Fruit fly (Drosophila melanogaster): ENCODE data around the gene CG9072.

CG9072 gene

DNA sequence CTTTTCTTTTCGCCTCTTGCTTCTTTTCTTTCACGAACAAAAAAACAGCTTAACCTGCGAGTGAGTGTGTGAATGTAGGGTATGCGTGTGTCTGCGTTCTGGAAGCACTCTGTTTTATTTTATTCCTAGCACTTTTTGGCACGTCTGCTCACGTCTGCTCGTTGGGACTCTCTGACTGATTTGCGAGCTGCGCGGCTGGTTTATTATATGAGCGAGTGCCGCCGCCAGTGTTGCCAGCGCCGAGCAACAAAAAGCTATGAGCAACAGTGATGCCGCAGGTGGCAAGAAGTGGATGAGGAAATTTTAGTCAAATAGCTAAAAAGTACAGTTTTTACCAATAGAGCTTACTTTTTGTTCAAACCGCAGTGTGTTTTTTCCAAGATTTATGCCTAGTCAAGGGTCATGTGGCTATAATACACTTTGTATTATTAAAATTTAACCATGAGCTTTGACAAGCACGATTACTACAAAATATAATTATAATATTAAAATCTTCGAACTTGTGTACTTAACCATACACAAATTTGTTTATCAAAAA is 19.7 kb downstream of the CG9072 start, which contains the start of gene Lsd-2 (continued):
- TF ChIP-seq Spps (tag; optimal IDR thresholded peaks at IDR 0.05) (no peak), ind (GFP tag; optimal IDR thresholded peaks at IDR 0.05) (peak; percentile 17), CG14050 (GFP tag; IDR thresholded peaks at IDR 0.05) (no peak), abd-A (tag; optimal IDR thresholded peaks at IDR 0.05) (peak; percentile 23), dpn (GFP tag; optimal IDR thresholded peaks at IDR 0.05) (peak; percentile 10 to 24), CG9727 (GFP tag; optimal IDR thresholded peaks at IDR 0.05) (peak; percentile 32), CG10366 (GFP tag; IDR thresholded peaks at IDR 0.05) (0 out of 2 replicates have a peak, but pooled peaks have one; percentile 17), CG8944 (GFP tag; optimal IDR thresholded peaks at IDR 0.05) (no peak), CG2129 (GFP tag; IDR thresholded peaks at IDR 0.05; ENCODE audit: partially characterized antibody) (no peak), CG12659 (GFP tag; optimal IDR thresholded peaks at IDR 0.05) (peak; percentile 30), Trl (optimal IDR thresholded peaks at IDR 0.05) (no peak), Trl (GFP tag; optimal IDR thresholded peaks at IDR 0.05) (peak; percentile 30), D19B (GFP tag; optimal IDR thresholded peaks at IDR 0.05) (peak; percentile 45), ems (GFP tag; optimal IDR thresholded peaks at IDR 0.05) (peak; percentile 37), CG42726 (GFP tag; IDR thresholded peaks at IDR 0.05; ENCODE audit: partially characterized antibody) (peak; percentile 50; the same call in 1 of the 2 replicates), dati (GFP tag; IDR thresholded peaks at IDR 0.05) (no peak), CG6272 (GFP tag; IDR thresholded peaks at IDR 0.05) (no peak), mam (GFP tag; optimal IDR thresholded peaks at IDR 0.05) (peak; percentile 27), cwo (GFP tag; optimal IDR thresholded peaks at IDR 0.05) (peak; percentile 1), gt (GFP tag; IDR thresholded peaks at IDR 0.05) (no peak), CG9932 (GFP tag; IDR thresholded peaks at IDR 0.05) (peak; percentile 52), zfh2 (GFP tag; optimal IDR thresholded peaks at IDR 0.05) (no peak), CG10274 (GFP tag; optimal IDR thresholded peaks at IDR 0.05) (no peak), gce (GFP tag; IDR thresholded peaks at IDR 0.05) (0 out of 3 replicates have a peak, but pooled peaks have one; percentile 18), CG12155 (GFP tag; optimal IDR thresholded peaks at IDR 0.05) (peak; percentile 81), CG13424 (tag; optimal IDR thresholded peaks at IDR 0.05) (peak; percentile 31), CG2120 (GFP tag; optimal IDR thresholded peaks at IDR 0.05) (peak; percentile 38), Drgx (GFP tag; IDR thresholded peaks at IDR 0.05) (peak; percentile 44; the same call in 1 of the 2 replicates), run (tag; optimal IDR thresholded peaks at IDR 0.05) (no peak), pfk (GFP tag; optimal IDR thresholded peaks at IDR 0.05) (peak; percentile 72), MTF-1 (GFP tag; optimal IDR thresholded peaks at IDR 0.05; ENCODE audit: borderline replicate concordance) (peak; percentile 41), CG6654 (GFP tag; optimal IDR thresholded peaks at IDR 0.05) (no peak), CG2678 (tag; optimal IDR thresholded peaks at IDR 0.05) (peak; percentile 53), Dip3 (GFP tag; optimal IDR thresholded peaks at IDR 0.05) (peak; percentile 28), CG14014 (GFP tag; IDR thresholded peaks at IDR 0.05) (peak; percentile 41; the same call in 1 of the 2 replicates)

DNA sequence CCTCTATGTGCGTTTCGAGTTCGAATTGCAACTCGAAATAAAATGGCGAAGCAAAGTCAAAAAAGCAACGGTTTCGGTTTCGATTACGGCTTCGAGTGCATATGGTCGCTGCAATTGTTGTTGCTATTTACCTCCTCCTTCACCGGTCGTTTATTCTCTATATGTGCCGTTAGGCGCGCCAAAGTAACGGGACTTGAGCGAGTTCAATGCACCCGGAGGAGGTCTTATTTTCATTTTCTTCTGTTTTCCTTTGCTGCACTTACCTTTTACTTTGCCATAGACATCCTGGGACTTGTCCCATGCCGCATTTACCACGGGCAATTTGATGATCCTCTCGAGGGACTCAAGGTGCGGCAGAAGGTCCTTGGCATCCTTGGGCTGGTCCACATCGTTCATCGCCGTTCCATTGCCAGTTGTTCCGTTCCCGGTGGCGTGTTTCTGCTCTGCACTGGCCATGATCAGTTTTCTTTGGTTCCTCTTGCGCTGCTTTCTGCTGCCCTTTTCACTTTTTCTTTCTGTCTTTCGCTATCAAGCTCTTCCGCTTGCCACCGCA is 20.3 kb downstream of the CG9072 start:
- peak; percentile 84 for TF ChIP-seq pfk (GFP tag; optimal IDR thresholded peaks at IDR 0.05)
- TF ChIP-seq vfl (GFP tag; optimal IDR thresholded peaks at IDR 0.05): no peak
- no peak for TF ChIP-seq ewg (GFP tag; optimal IDR thresholded peaks at IDR 0.05)
- no peak for TF ChIP-seq CG6683 (GFP tag; optimal IDR thresholded peaks at IDR 0.05)

Measured in whole organism, embryonic.